Worm (Caenorhabditis elegans) whole organism, L4 larva: ENCODE results near the gene F46H5.4.

Source experiments
- ceh-82 ChIP-seq: sonication (generic microtip); optimal IDR thresholded peaks from 2 replicates; lab custom pipeline; 2017; ENCODE audit warnings: missing biosample characterization, missing genetic modification characterization
- nhr-6 ChIP-seq: fragments of 150-350 bp; optimal IDR thresholded peaks from 2 replicates; lab custom pipeline; 2014; ENCODE audit warnings: missing biosample characterization, missing genetic modification characterization
- rbr-2 ChIP-seq: sonication (generic microtip); optimal IDR thresholded peaks from 2 replicates; lab custom pipeline; 2016; ENCODE audit warnings: missing genotype, missing genetic modification characterization, missing compliant biosample characterization
- unc-130 ChIP-seq: sonication (generic microtip); optimal IDR thresholded peaks from 2 replicates; lab custom pipeline; 2016; ENCODE audit warnings: missing genetic modification reagents, missing genetic modification characterization, missing compliant biosample characterization
- zip-2 ChIP-seq: fragments of 150-350 bp; optimal IDR thresholded peaks from 2 replicates; lab custom pipeline; 2014; ENCODE audit warnings: missing biosample characterization, missing genetic modification characterization

ce11 chrX:7242119-7242518 is 12.3 kb downstream of the F46H5.4 start:
- no peak for TF ChIP-seq zip-2 (tag; lab: Kevin White, UChicago)
- TF ChIP-seq unc-130, result no peak
- no peak for TF ChIP-seq nhr-6 (tag; lab: Kevin White, UChicago)
- no peak for TF ChIP-seq ceh-82 (tag; lab: Kevin White, UChicago)
- TF ChIP-seq rbr-2, result no peak
